Worm (Caenorhabditis elegans) whole organism, young adult: ENCODE data around the gene ehs-1.

Experiments
- C06A6.2 ChIP-seq: fragments of 200-800 bp; sonication (Bioruptor generic); conservative IDR thresholded peaks from 2 replicates; pipeline ENCODE4 v1.3.6; 2022; ENCODE audit warnings: missing genetic modification characterization, missing compliant biosample characterization
- D2030.7 ChIP-seq: fragments of 200-800 bp; sonication (Bioruptor generic); IDR thresholded peaks from 2 replicates; pipeline ENCODE4 v1.3.6; 2022; ENCODE audit warnings: missing genetic modification reagents, missing genetic modification characterization, missing compliant biosample characterization
- F57C9.4 ChIP-seq: sonication (generic microtip); optimal IDR thresholded peaks from 2 replicates; lab custom pipeline; 2017; ENCODE audit warnings: mild to moderate bottlenecking, missing genetic modification characterization, missing compliant biosample characterization
- ama-1 ChIP-seq, 3 experiments: fragments of 150-350 bp in 1 of 3; sonication (generic microtip) in 2 of 3; optimal IDR thresholded peaks; 2 replicates each; lab custom pipeline; 2014 to 2018; ENCODE audit warnings: missing biosample characterization in 2 of 3, missing genetic modification characterization in 2 of 3, missing genetic modification reagents in 2 of 3
- dox-1 ChIP-seq: fragments of 200-800 bp; sonication (Bioruptor generic); IDR thresholded peaks from 2 replicates; pipeline ENCODE4 v1.3.6; 2022; ENCODE audit warnings: missing genetic modification reagents, missing genetic modification characterization, missing compliant biosample characterization
- dpl-1 ChIP-seq: fragments of 150-350 bp; optimal IDR thresholded peaks from 2 replicates; lab custom pipeline; 2014; ENCODE audit warnings: missing biosample characterization, missing genetic modification reagents, missing genetic modification characterization
- fkh-3 ChIP-seq: sonication (generic microtip); optimal IDR thresholded peaks from 2 replicates; lab custom pipeline; 2016; ENCODE audit warnings: mild to moderate bottlenecking, missing genetic modification characterization, missing compliant biosample characterization
- hlh-26 ChIP-seq: fragments of 200-800 bp; sonication (Bioruptor generic); conservative IDR thresholded peaks from 2 replicates; pipeline ENCODE4 v1.3.6; 2022; ENCODE audit warnings: missing genetic modification reagents, missing genetic modification characterization, missing compliant biosample characterization
- hmg-1.2 ChIP-seq: fragments of 200-800 bp; sonication (Bioruptor generic); IDR thresholded peaks from 2 replicates; pipeline ENCODE4 v1.3.6; 2022; ENCODE audit warnings: missing genetic modification reagents, missing genetic modification characterization, missing compliant biosample characterization
- nhr-90 ChIP-seq: sonication (generic microtip); optimal IDR thresholded peaks from 2 replicates; lab custom pipeline; 2016; ENCODE audit warnings: missing genotype, mild to moderate bottlenecking, missing genetic modification characterization, missing compliant biosample characterization
- ztf-6 ChIP-seq: fragments of 200-800 bp; sonication (Bioruptor generic); IDR thresholded peaks from 2 replicates; pipeline ENCODE4 v1.3.6; 2022; ENCODE audit warnings: missing genetic modification reagents, missing genetic modification characterization, missing compliant biosample characterization

DNA sequence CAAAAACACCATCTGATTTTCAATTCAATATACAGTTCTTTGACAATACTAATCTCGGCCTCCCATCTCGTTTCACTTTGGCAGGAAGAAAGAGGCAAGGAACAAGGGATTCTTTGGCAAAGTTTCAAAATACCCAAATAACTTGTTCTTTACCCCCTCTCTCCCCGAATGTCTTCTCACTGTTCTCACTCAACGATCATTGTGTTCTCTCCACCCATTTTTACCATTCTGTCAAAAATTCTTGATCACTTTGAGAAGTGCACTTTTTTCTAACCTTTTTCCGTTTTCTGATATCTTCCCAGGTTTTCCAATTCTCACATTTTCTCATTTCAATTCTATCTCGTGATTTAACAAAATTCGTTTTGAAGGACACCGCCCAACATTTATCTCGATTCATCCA is 33.6 kb downstream of the ehs-1 start, which contains the start of gene H41C03.1:
- no peak for TF ChIP-seq hmg-1.2 (GFP tag; lab: Robert Waterston, UW)
- TF ChIP-seq nhr-90: no peak
- no peak for TF ChIP-seq C06A6.2 (GFP tag; lab: Robert Waterston, UW)
- TF ChIP-seq dpl-1 (GFP tag; lab: Kevin White, UChicago): no peak
- TF ChIP-seq hlh-26 (GFP tag; lab: Robert Waterston, UW): no peak
- TF ChIP-seq ztf-6 (GFP tag; lab: Robert Waterston, UW): no peak
- no peak for TF ChIP-seq F57C9.4 (tag; lab: Kevin White, UChicago)
- no peak for TF ChIP-seq D2030.7 (GFP tag; lab: Robert Waterston, UW)
- TF ChIP-seq dox-1 (GFP tag; lab: Robert Waterston, UW): no peak
- TF ChIP-seq fkh-3 (tag; lab: Kevin White, UChicago): no peak
- TF ChIP-seq ama-1 (optimal IDR thresholded peaks at IDR 0.05; lab: Kevin White, UChicago): no peak
- no peak for TF ChIP-seq ama-1 (GFP tag; optimal IDR thresholded peaks at IDR 0.05; lab: Kevin White, UChicago)
